Fruit fly (Drosophila melanogaster): Measurements from ENCODE around the gene beta4GalT7.

DNA sequence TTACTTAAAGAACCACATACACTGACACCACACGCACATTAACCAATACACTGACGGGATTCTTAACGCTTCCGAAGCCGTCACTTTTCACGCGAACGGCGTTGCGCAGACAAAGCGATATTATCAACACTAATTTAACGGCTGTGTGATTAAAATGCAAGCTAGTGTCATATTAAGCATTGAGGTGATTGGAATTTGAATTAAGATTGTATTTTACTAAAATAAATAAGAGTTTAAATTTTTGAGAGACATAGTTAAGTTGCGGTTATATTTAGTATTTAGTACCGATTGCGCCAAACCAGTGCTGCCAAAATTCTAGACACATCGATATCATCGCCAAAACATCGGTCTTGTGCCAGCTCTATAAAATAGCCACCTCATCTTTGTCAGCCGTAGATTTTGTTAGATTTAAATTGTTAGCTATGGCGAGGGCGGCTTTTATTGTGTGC lies 16.0 kb downstream of the beta4GalT7 start, which contains the start of the genes Ythdf and bai:
- peak; percentile 49 for TF ChIP-seq OdsH (GFP tag; optimal IDR thresholded peaks at IDR 0.05)
- no peak for TF ChIP-seq lola (GFP tag; optimal IDR thresholded peaks at IDR 0.05)
- no peak for TF ChIP-seq pan (optimal IDR thresholded peaks at IDR 0.05)
- TF ChIP-seq Vsx2 (GFP tag; optimal IDR thresholded peaks at IDR 0.05; ENCODE audit: partially characterized antibody), result no peak
- TF ChIP-seq Hnf4 (GFP tag; optimal IDR thresholded peaks at IDR 0.05), result no peak
- peak; percentile 21 for TF ChIP-seq psq (GFP tag; optimal IDR thresholded peaks at IDR 0.05)
- no peak for TF ChIP-seq dl (GFP tag; optimal IDR thresholded peaks at IDR 0.05; ENCODE audit: insufficient read depth in 1 of 2, partially characterized antibody in 2 of 2)
- no peak for TF ChIP-seq usp (GFP tag; optimal IDR thresholded peaks at IDR 0.05)
- TF ChIP-seq GATAd (GFP tag; optimal IDR thresholded peaks at IDR 0.05), result no peak
- no peak for TF ChIP-seq h (GFP tag; optimal IDR thresholded peaks at IDR 0.05)
- no peak for TF ChIP-seq CG9705 (GFP tag; optimal IDR thresholded peaks at IDR 0.05)
- peak; percentile 33 for TF ChIP-seq CG32264 (GFP tag; optimal IDR thresholded peaks at IDR 0.05)
- peak; percentile 20 for TF ChIP-seq Hr83 (GFP tag; optimal IDR thresholded peaks at IDR 0.05; ENCODE audit: poor library complexity, severe bottlenecking)
